Fruit fly (Drosophila melanogaster): ENCODE results near the gene Ggt-1.

dm6 chrX:18528166-18528733 is 15.9 kb upstream of the Ggt-1 start, which contains the start of the genes CG15042 and CG15047:
- no peak for TF ChIP-seq CG5204 (GFP tag; optimal IDR thresholded peaks at IDR 0.05)
- no peak for TF ChIP-seq CG7045 (GFP tag; optimal IDR thresholded peaks at IDR 0.05)
- TF ChIP-seq CG14711 (tag; optimal IDR thresholded peaks at IDR 0.05) = no peak
- TF ChIP-seq ovo (GFP tag; optimal IDR thresholded peaks at IDR 0.05) = no peak
- no peak for TF ChIP-seq cic (GFP tag; optimal IDR thresholded peaks at IDR 0.05)
- no peak for TF ChIP-seq bab1 (GFP tag; optimal IDR thresholded peaks at IDR 0.05)
- no peak for TF ChIP-seq cnc (optimal IDR thresholded peaks at IDR 0.05)
- TF ChIP-seq CG12768 (GFP tag; optimal IDR thresholded peaks at IDR 0.05) = no peak
- TF ChIP-seq kay (GFP tag; ENCODE audit: borderline replicate concordance) = no peak
- no peak for TF ChIP-seq CG7101 (tag; optimal IDR thresholded peaks at IDR 0.05)
- no peak for TF ChIP-seq Crg-1 (GFP tag; optimal IDR thresholded peaks at IDR 0.05)

Data from whole organism, adult.